Fruit fly (Drosophila melanogaster): ENCODE data around the gene CG31156.

dm6 chr3R:22616211-22616610, 2.8 kb upstream of the CG31156 start, which contains the start of gene CG31161:
- no peak for TF ChIP-seq Fer3 (tag; optimal IDR thresholded peaks at IDR 0.05)
- no peak for TF ChIP-seq ro (GFP tag; IDR thresholded peaks at IDR 0.05)
- no peak for TF ChIP-seq CG13424 (tag; optimal IDR thresholded peaks at IDR 0.05)
- TF ChIP-seq da (GFP tag; optimal IDR thresholded peaks at IDR 0.05), result no peak
- no peak for TF ChIP-seq CG3163 (GFP tag; optimal IDR thresholded peaks at IDR 0.05)
- TF ChIP-seq h (optimal IDR thresholded peaks at IDR 0.05), result no peak
- TF ChIP-seq pum (GFP tag; optimal IDR thresholded peaks at IDR 0.05), result no peak
- no peak for TF ChIP-seq Vsx1 (GFP tag; optimal IDR thresholded peaks at IDR 0.05)
- TF ChIP-seq insv (GFP tag; optimal IDR thresholded peaks at IDR 0.05), result no peak
- no peak for TF ChIP-seq kni (GFP tag; optimal IDR thresholded peaks at IDR 0.05)
- TF ChIP-seq Rx (GFP tag; IDR thresholded peaks at IDR 0.05), result no peak
- no peak for TF ChIP-seq Dfd (GFP tag; optimal IDR thresholded peaks at IDR 0.05)
- TF ChIP-seq NfI (GFP tag; optimal IDR thresholded peaks at IDR 0.05), result no peak
